Worm (Caenorhabditis elegans): ENCODE data around the gene gpa-11.

DNA sequence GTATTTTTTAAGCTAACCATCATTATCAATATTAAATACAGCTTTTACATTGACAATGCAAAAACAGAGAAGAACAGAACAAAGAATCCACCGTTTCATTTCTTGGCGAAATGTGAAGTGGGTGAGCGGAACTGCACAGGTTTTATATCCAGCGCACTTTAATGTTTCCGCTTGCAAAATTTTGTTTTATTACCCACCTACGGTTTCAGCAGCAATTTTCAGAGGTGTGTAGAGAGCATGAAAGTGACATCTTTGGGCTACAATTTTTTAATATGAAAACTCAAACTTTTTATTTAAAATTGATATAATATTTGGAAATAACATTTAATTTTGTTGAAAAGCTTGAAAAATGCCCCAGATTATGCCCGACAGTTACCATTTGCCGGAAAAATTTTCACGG is 11.7 kb downstream of the gpa-11 start, which contains the start of gene clec-135:
- TF ChIP-seq nhr-77 (tag; optimal IDR thresholded peaks at IDR 0.05) = no peak
- TF ChIP-seq ztf-11 (tag; optimal IDR thresholded peaks at IDR 0.05) = no peak
- TF ChIP-seq ztf-4 (tag; optimal IDR thresholded peaks at IDR 0.05) = no peak
- no peak for TF ChIP-seq unc-62 (GFP tag; optimal IDR thresholded peaks at IDR 0.05)
- no peak for TF ChIP-seq egl-27 (tag; optimal IDR thresholded peaks at IDR 0.05)
- TF ChIP-seq ceh-16 (tag; optimal IDR thresholded peaks at IDR 0.05) = no peak
- TF ChIP-seq fos-1 (tag; optimal IDR thresholded peaks at IDR 0.05) = no peak
- TF ChIP-seq ceh-9 (tag; optimal IDR thresholded peaks at IDR 0.05) = no peak
- TF ChIP-seq ama-1 (optimal IDR thresholded peaks at IDR 0.05) = no peak
- no peak for TF ChIP-seq daf-12 (tag; optimal IDR thresholded peaks at IDR 0.05)
- no peak for TF ChIP-seq nhr-28 (tag; optimal IDR thresholded peaks at IDR 0.05)
- no peak for TF ChIP-seq nhr-237 (tag; optimal IDR thresholded peaks at IDR 0.05)
- TF ChIP-seq nhr-12 (tag; optimal IDR thresholded peaks at IDR 0.05) = no peak

All from whole organism, L3 larva.